Worm (Caenorhabditis elegans): ENCODE data around the gene Y69F12A.1.

DNA sequence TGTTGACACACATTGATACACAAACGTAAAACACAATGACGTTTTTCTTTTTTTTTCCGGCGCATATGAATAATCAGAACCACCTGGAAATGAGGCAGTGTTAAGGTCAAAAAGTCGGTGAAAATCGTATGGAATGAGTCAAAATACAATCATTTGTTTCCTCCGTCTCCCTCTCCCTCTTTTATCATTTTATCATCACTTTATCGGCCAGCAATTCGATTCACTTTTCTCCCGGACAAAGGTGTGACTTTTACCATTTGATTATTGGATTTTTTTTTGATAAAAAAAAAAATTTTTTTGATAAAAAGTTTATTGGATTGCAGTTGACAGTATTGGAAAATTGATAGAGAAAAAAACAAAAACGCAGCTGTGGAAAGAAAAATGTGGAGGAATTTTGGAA, 22.2 kb downstream of the Y69F12A.1 start:
- no peak for TF ChIP-seq F49E8.2 (tag; optimal IDR thresholded peaks at IDR 0.05; ENCODE audit: insufficient read depth)
- no peak for TF ChIP-seq K11D2.4 (GFP tag; IDR thresholded peaks at IDR 0.05)
- no peak for TF ChIP-seq nfya-1 (tag; optimal IDR thresholded peaks at IDR 0.05; ENCODE audit: borderline replicate concordance, insufficient read depth)
- TF ChIP-seq unc-62 (GFP tag; optimal IDR thresholded peaks at IDR 0.05), result no peak
- TF ChIP-seq lin-35 (GFP tag; optimal IDR thresholded peaks at IDR 0.05), result no peak

Data from whole organism, young adult.